Worm (Caenorhabditis elegans): ENCODE measurements around the gene B0001.2.
A peak's percentile ranks its signal among the peaks of the same experiment; 100 is the strongest.
"Not testable (repeated sequence)": the region's sequence is repeated elsewhere in the genome, so short reads cannot be mapped to it uniquely, and the experiment has no call there.

The B0001.2 gene

ce11 chrIV:12156642-12157233 is 6.0 kb upstream of the B0001.2 start, which contains the start of gene eri-12:
eri-12 (plus strand) TSS chrIV:12156838.
- no peak for TF ChIP-seq hnd-1 (tag; optimal IDR thresholded peaks at IDR 0.05)
- no peak for TF ChIP-seq hmg-4 (GFP tag; optimal IDR thresholded peaks at IDR 0.05)

ce11 chrIV:12155819-12156218 is 5.0 kb upstream of the B0001.2 start:
- TF ChIP-seq pes-1 (GFP tag; IDR thresholded peaks at IDR 0.05) (peak; percentile 52; the same call in 1 of the 2 replicates), flt-1 (GFP tag; IDR thresholded peaks at IDR 0.05) (peak; percentile 29; the same call in 1 of the 2 replicates), tbx-11 (GFP tag; IDR thresholded peaks at IDR 0.05) (0 out of 2 replicates have a peak, but pooled peaks have one; percentile 32)

- no peak for TF ChIP-seq ceh-13 (GFP tag; optimal IDR thresholded peaks at IDR 0.05)
- TF ChIP-seq B0310.2 (tag; optimal IDR thresholded peaks at IDR 0.05), result no peak
- no peak for TF ChIP-seq hnd-1 (tag; optimal IDR thresholded peaks at IDR 0.05)
- TF ChIP-seq scrt-1 (GFP tag; IDR thresholded peaks at IDR 0.05), result no peak
- TF ChIP-seq hmbx-1 (tag; optimal IDR thresholded peaks at IDR 0.05), result no peak
- TF ChIP-seq flt-1 (GFP tag; IDR thresholded peaks at IDR 0.05), result no peak
- TF ChIP-seq tra-4 (tag; optimal IDR thresholded peaks at IDR 0.05), result no peak
- no peak for TF ChIP-seq sea-1 (GFP tag; conservative IDR thresholded peaks at IDR 0.05)
- TF ChIP-seq ama-1 (optimal IDR thresholded peaks at IDR 0.05), result no peak
- no peak for TF ChIP-seq ets-7 (tag; optimal IDR thresholded peaks at IDR 0.05)
- TF ChIP-seq tbx-37 (GFP tag; conservative IDR thresholded peaks at IDR 0.05), result no peak
- TF ChIP-seq F13C5.2 (tag; optimal IDR thresholded peaks at IDR 0.05), result no peak
- no peak for TF ChIP-seq hmg-4 (GFP tag; optimal IDR thresholded peaks at IDR 0.05)
- no peak for TF ChIP-seq aly-1 (tag; optimal IDR thresholded peaks at IDR 0.05)
- no peak for TF ChIP-seq ceh-36 (tag; optimal IDR thresholded peaks at IDR 0.05)
- TF ChIP-seq tbx-11 (GFP tag; IDR thresholded peaks at IDR 0.05), result no peak
- TF ChIP-seq pes-1 (GFP tag; IDR thresholded peaks at IDR 0.05), result no peak
These were observed 3.5 kb upstream of the B0001.2 start, which contains the start of gene B0001.7 for ce11 chrIV:12154195-12154677. B0001.7 (minus strand) TSS chrIV:12154245.

- TF ChIP-seq hmbx-1 (tag; optimal IDR thresholded peaks at IDR 0.05) (no peak), tbx-11 (GFP tag; IDR thresholded peaks at IDR 0.05) (no peak), ama-1 (optimal IDR thresholded peaks at IDR 0.05) (no peak), ets-7 (tag; optimal IDR thresholded peaks at IDR 0.05) (no peak), sea-1 (GFP tag; conservative IDR thresholded peaks at IDR 0.05) (no peak), B0310.2 (tag; optimal IDR thresholded peaks at IDR 0.05) (no peak), F13C5.2 (tag; optimal IDR thresholded peaks at IDR 0.05) (no peak), flt-1 (GFP tag; IDR thresholded peaks at IDR 0.05) (no peak), tbx-37 (GFP tag; conservative IDR thresholded peaks at IDR 0.05) (no peak), tra-4 (tag; optimal IDR thresholded peaks at IDR 0.05) (no peak), hnd-1 (tag; optimal IDR thresholded peaks at IDR 0.05) (no peak), hmg-4 (GFP tag; optimal IDR thresholded peaks at IDR 0.05) (no peak), aly-1 (tag; optimal IDR thresholded peaks at IDR 0.05) (no peak), scrt-1 (GFP tag; IDR thresholded peaks at IDR 0.05) (no peak)
These were observed 1.2 kb downstream of the B0001.2 start for ce11 chrIV:12149609-12150008.

DNA sequence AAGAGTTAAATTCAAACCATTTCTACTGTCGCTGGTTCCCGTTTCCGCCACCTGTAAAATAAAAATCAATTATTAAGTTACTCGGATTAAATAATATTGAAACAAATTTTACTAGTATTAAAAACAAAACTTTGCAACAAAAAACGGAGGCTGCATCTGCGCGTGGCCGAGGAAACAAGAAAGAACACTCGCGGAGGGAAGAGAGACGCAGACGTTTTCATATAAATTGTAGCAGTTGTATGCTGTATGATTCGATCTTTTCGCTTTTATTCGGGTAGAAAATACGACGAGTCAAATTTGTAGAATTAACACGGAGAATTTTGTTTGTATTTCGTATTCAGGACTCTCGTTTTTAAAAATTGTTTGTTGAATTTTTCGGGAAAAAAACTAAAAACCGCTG is 5.1 kb downstream of the B0001.2 start, which contains the start of gene B0001.3:
B0001.3 (minus strand) TSS at position 55 of the 400 bp plus-strand sequence.
- no peak for TF ChIP-seq sea-1 (GFP tag; conservative IDR thresholded peaks at IDR 0.05)
- no peak for TF ChIP-seq hnd-1 (tag; optimal IDR thresholded peaks at IDR 0.05)
- no peak for TF ChIP-seq ets-7 (tag; optimal IDR thresholded peaks at IDR 0.05)
- no peak for TF ChIP-seq hmg-4 (GFP tag; optimal IDR thresholded peaks at IDR 0.05)
- no peak for TF ChIP-seq aly-1 (tag; optimal IDR thresholded peaks at IDR 0.05)
- TF ChIP-seq flt-1 (GFP tag; IDR thresholded peaks at IDR 0.05), result no peak
- no peak for TF ChIP-seq tbx-11 (GFP tag; IDR thresholded peaks at IDR 0.05)
- no peak for TF ChIP-seq ceh-13 (GFP tag; optimal IDR thresholded peaks at IDR 0.05)
- no peak for TF ChIP-seq hmbx-1 (tag; optimal IDR thresholded peaks at IDR 0.05)
- TF ChIP-seq tbx-37 (GFP tag; conservative IDR thresholded peaks at IDR 0.05), result no peak
- TF ChIP-seq B0310.2 (tag; optimal IDR thresholded peaks at IDR 0.05), result no peak
- TF ChIP-seq ceh-36 (tag; optimal IDR thresholded peaks at IDR 0.05), result no peak
- TF ChIP-seq scrt-1 (GFP tag; IDR thresholded peaks at IDR 0.05), result no peak
- no peak for TF ChIP-seq pes-1 (GFP tag; IDR thresholded peaks at IDR 0.05)

- no peak for TF ChIP-seq B0310.2 (tag; optimal IDR thresholded peaks at IDR 0.05)
- TF ChIP-seq flt-1 (GFP tag; IDR thresholded peaks at IDR 0.05), result no peak
- TF ChIP-seq hmg-4 (GFP tag; optimal IDR thresholded peaks at IDR 0.05), result no peak
- no peak for TF ChIP-seq tbx-37 (GFP tag; conservative IDR thresholded peaks at IDR 0.05)
- TF ChIP-seq ceh-13 (GFP tag; optimal IDR thresholded peaks at IDR 0.05), result no peak
- no peak for TF ChIP-seq sea-1 (GFP tag; conservative IDR thresholded peaks at IDR 0.05)
- TF ChIP-seq scrt-1 (GFP tag; IDR thresholded peaks at IDR 0.05), result no peak
- TF ChIP-seq aly-1 (tag; optimal IDR thresholded peaks at IDR 0.05), result no peak
- TF ChIP-seq ets-7 (tag; optimal IDR thresholded peaks at IDR 0.05), result no peak
- TF ChIP-seq hmbx-1 (tag; optimal IDR thresholded peaks at IDR 0.05), result no peak
- TF ChIP-seq ama-1 (optimal IDR thresholded peaks at IDR 0.05), result no peak
- no peak for TF ChIP-seq F13C5.2 (tag; optimal IDR thresholded peaks at IDR 0.05)
- TF ChIP-seq tbx-11 (GFP tag; IDR thresholded peaks at IDR 0.05), result no peak
These were observed 7.5 kb downstream of the B0001.2 start, which contains the start of gene B0001.5 for ce11 chrIV:12143231-12143630. B0001.5 (minus strand) TSS chrIV:12143331.

DNA sequence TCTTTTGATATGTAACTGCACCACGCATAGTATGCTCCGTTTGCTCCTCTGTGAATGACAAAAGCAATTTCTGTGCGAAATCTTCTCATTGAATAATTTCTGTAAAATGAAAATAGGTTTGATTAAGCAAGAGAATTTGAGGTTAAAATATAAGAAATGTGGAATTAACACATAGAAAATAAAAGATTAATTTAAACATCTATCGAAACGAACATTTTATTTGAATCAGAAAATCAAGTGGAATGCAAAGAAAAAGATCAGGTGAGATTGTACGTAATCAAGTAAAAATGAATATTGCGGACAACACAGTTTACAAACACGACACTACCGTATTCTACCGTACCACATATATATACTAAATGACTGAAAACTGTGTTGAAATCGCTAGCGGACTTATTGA is 9.8 kb downstream of the B0001.2 start, which contains the start of gene B0001.8:
B0001.8 (minus strand) TSS at position 101 of the 400 bp plus-strand sequence.
- TF ChIP-seq aly-1 (tag; optimal IDR thresholded peaks at IDR 0.05), result no peak

ce11 chrIV:12138093-12138492 is 12.7 kb downstream of the B0001.2 start, which contains the start of gene B0001.4:
B0001.4 (minus strand) TSS chrIV:12138193.
- TF ChIP-seq pes-1 (GFP tag; IDR thresholded peaks at IDR 0.05); ceh-36 (tag; optimal IDR thresholded peaks at IDR 0.05); ets-7 (tag; optimal IDR thresholded peaks at IDR 0.05): not testable (repeated sequence)

Data from whole organism, early embryonic.